Worm (Caenorhabditis elegans) whole organism, L4 larva: ENCODE data around the gene vps-54.

Source experiments
- F10B5.3 ChIP-seq: sonication (generic microtip); optimal IDR thresholded peaks from 2 replicates; lab custom pipeline; 2016; ENCODE audit warnings: mild to moderate bottlenecking, missing genetic modification characterization, missing compliant biosample characterization
- Y48G9A.11 ChIP-seq: fragments of 200-800 bp; sonication (Bioruptor generic); IDR thresholded peaks from 2 replicates; pipeline ENCODE4 v1.3.6; 2022; ENCODE audit warnings: missing genetic modification reagents, missing genetic modification characterization, missing compliant biosample characterization
- ceh-82 ChIP-seq: sonication (generic microtip); optimal IDR thresholded peaks from 2 replicates; lab custom pipeline; 2017; ENCODE audit warnings: missing biosample characterization, missing genetic modification characterization
- daf-16 ChIP-seq, 3 experiments: sonication (generic microtip); optimal IDR thresholded peaks; 2 replicates each; lab custom pipeline; 2016 to 2017; ENCODE audit warnings: missing genetic modification characterization in 3 of 3, missing genetic modification reagents in 3 of 3, mild to moderate bottlenecking in 2 of 3, missing compliant biosample characterization in 2 of 3, missing biosample characterization in 1 of 3, moderate library complexity in 1 of 3
- fos-1 ChIP-seq: fragments of 150-350 bp; optimal IDR thresholded peaks from 2 replicates; lab custom pipeline; 2014; ENCODE audit warnings: missing biosample characterization, missing genetic modification characterization
- lin-39 ChIP-seq: fragments of 150-350 bp; optimal IDR thresholded peaks from 2 replicates; lab custom pipeline; 2014; ENCODE audit warnings: missing biosample characterization, missing genetic modification reagents, missing genetic modification characterization
- lsy-2 ChIP-seq, 2 experiments: fragments of 150-350 bp in 1 of 2; sonication (generic microtip) in 1 of 2; optimal IDR thresholded peaks; 2 replicates each; lab custom pipeline; 2014 to 2017; ENCODE audit warnings: missing biosample characterization in 2 of 2, missing genetic modification characterization in 2 of 2
- mdl-1 ChIP-seq, 2 experiments: fragments of 150-350 bp in 1 of 2; sonication (generic microtip) in 1 of 2; optimal IDR thresholded peaks; 2 replicates each; lab custom pipeline; 2014 to 2017; ENCODE audit warnings: missing biosample characterization in 2 of 2, missing genetic modification characterization in 2 of 2
- mes-2 ChIP-seq: sonication (generic microtip); optimal IDR thresholded peaks from 2 replicates; lab custom pipeline; 2016; ENCODE audit warnings: missing genotype, mild to moderate bottlenecking, missing genetic modification characterization, missing compliant biosample characterization; ENCODE audit not compliant: poor library complexity, severe bottlenecking
- skn-1 ChIP-seq: fragments of 150-350 bp; optimal IDR thresholded peaks from 2 replicates; lab custom pipeline; 2014; ENCODE audit warnings: missing biosample characterization, missing genetic modification characterization
- snpc-4 ChIP-seq: fragments of 150-350 bp; optimal IDR thresholded peaks from 2 replicates; lab custom pipeline; 2014; ENCODE audit warnings: missing biosample characterization, missing genetic modification characterization
- unc-62 ChIP-seq, 3 experiments: fragments of 150-350 bp in 1 of 3; sonication (generic microtip); optimal IDR thresholded peaks in 2 of 3; peaks in 1 of 3; 1 replicate in 1 of 3; 2 replicates in 2 of 3; lab custom pipeline; 2014 to 2017; ENCODE audit warnings: missing biosample characterization in 3 of 3, missing genetic modification characterization in 3 of 3, missing genetic modification reagents in 3 of 3, missing genotype in 1 of 3

ce11 chrV:10564140-10564539 is 12.1 kb downstream of the vps-54 start:
- no peak for TF ChIP-seq F10B5.3 (tag; lab: Kevin White, UChicago)
- TF ChIP-seq snpc-4 (tag; lab: Kevin White, UChicago), result no peak
- TF ChIP-seq unc-62 (GFP tag; optimal IDR thresholded peaks at IDR 0.05 in 1 of 2; lab: Kevin White, UChicago), result no peak
- no peak for TF ChIP-seq unc-62 (tag; optimal IDR thresholded peaks at IDR 0.05; lab: Kevin White, UChicago)
- no peak for TF ChIP-seq skn-1
- TF ChIP-seq lin-39, result no peak
- no peak for TF ChIP-seq ceh-82
- no peak for TF ChIP-seq fos-1 (tag; lab: Kevin White, UChicago)
- TF ChIP-seq lsy-2 (tag; optimal IDR thresholded peaks at IDR 0.05; lab: Kevin White, UChicago), result no peak
- no peak for TF ChIP-seq mes-2 (tag; lab: Kevin White, UChicago)
- no peak for TF ChIP-seq mdl-1 (tag; optimal IDR thresholded peaks at IDR 0.05; lab: Kevin White, UChicago)
- TF ChIP-seq Y48G9A.11, result no peak
- TF ChIP-seq daf-16 (GFP tag; optimal IDR thresholded peaks at IDR 0.05; lab: Kevin White, UChicago), result no peak
- TF ChIP-seq daf-16 (tag; optimal IDR thresholded peaks at IDR 0.05; lab: Kevin White, UChicago), result no peak
